Fruit fly (Drosophila melanogaster) whole organism, pupa: ENCODE measurements around the gene nAChRalpha1.

Experiments used
- CG12605 ChIP-seq: fragments of 200-800 bp; sonication (Bioruptor generic); IDR thresholded peaks from 2 replicates; pipeline ENCODE4 v1.3.6; 2022; ENCODE audit warnings: missing biosample characterization, missing genetic modification characterization
- CG13204 ChIP-seq: fragments of 200-800 bp; sonication (Bioruptor generic); optimal IDR thresholded peaks from 2 replicates; lab custom pipeline; 2018; ENCODE audit warnings: missing biosample characterization, mild to moderate bottlenecking, missing genetic modification characterization, moderate library complexity
- CG14655 ChIP-seq: fragments of 200-800 bp; sonication (Bioruptor generic); optimal IDR thresholded peaks from 3 replicates; lab custom pipeline; 2017; ENCODE audit warnings: mild to moderate bottlenecking, missing biosample characterization, missing genetic modification reagents, missing genetic modification characterization
- CG15710 ChIP-seq: fragments of 200-800 bp; sonication (Bioruptor generic); optimal IDR thresholded peaks from 2 replicates; lab custom pipeline; 2018; ENCODE audit warnings: missing biosample characterization, mild to moderate bottlenecking, missing genetic modification characterization, moderate library complexity
- CG17806 ChIP-seq: fragments of 200-800 bp; sonication (Bioruptor generic); optimal IDR thresholded peaks from 2 replicates; lab custom pipeline; 2018; ENCODE audit warnings: missing biosample characterization, mild to moderate bottlenecking, missing genetic modification characterization, moderate library complexity
- CG32121 ChIP-seq: fragments of 200-800 bp; sonication (Bioruptor generic); IDR thresholded peaks from 2 replicates; pipeline ENCODE4 v1.3.6; 2022; ENCODE audit warnings: missing biosample characterization, missing genetic modification characterization
- CG34367 ChIP-seq: fragments of 200-800 bp; sonication (Bioruptor generic); optimal IDR thresholded peaks from 2 replicates; lab custom pipeline; 2018; ENCODE audit warnings: missing biosample characterization, mild to moderate bottlenecking, missing genetic modification characterization
- CG4496 ChIP-seq: fragments of 200-800 bp; sonication (Bioruptor generic); IDR thresholded peaks from 3 replicates; pipeline ENCODE4 v1.3.6; 2022; ENCODE audit warnings: missing biosample characterization, missing genetic modification characterization
- CG8159 ChIP-seq: fragments of 200-800 bp; sonication (Bioruptor generic); optimal IDR thresholded peaks from 3 replicates; lab custom pipeline; 2018; ENCODE audit warnings: missing biosample characterization, mild to moderate bottlenecking, missing genetic modification characterization, moderate library complexity
- CG8301 ChIP-seq: fragments of 200-800 bp; sonication (Bioruptor generic); optimal IDR thresholded peaks from 2 replicates; lab custom pipeline; 2018; ENCODE audit warnings: missing biosample characterization, mild to moderate bottlenecking, missing genetic modification characterization
- CG9948 ChIP-seq: fragments of 200-800 bp; sonication (Bioruptor generic); optimal IDR thresholded peaks from 2 replicates; lab custom pipeline; 2018; ENCODE audit warnings: missing biosample characterization, mild to moderate bottlenecking, missing genetic modification characterization, moderate library complexity
- D1 ChIP-seq: fragments of 200-800 bp; sonication (Bioruptor generic); optimal IDR thresholded peaks from 2 replicates; lab custom pipeline; 2018; ENCODE audit warnings: missing biosample characterization, mild to moderate bottlenecking, missing genetic modification characterization, moderate library complexity
- EcR ChIP-seq: fragments of 200-800 bp; sonication (Bioruptor generic); optimal IDR thresholded peaks from 3 replicates; lab custom pipeline; 2019; ENCODE audit warnings: missing biosample characterization, missing genetic modification characterization, mild to moderate bottlenecking, moderate library complexity, missing genetic modification reagents
- Ets98B ChIP-seq: fragments of 200-800 bp; sonication (Bioruptor generic); IDR thresholded peaks from 2 replicates; pipeline ENCODE4 v1.3.6; 2022; ENCODE audit warnings: missing biosample characterization, missing genetic modification characterization
- Pif1A ChIP-seq: fragments of 200-800 bp; sonication (Bioruptor generic); optimal IDR thresholded peaks from 3 replicates; lab custom pipeline; 2016; ENCODE audit warnings: missing biosample characterization, missing genetic modification characterization
- Pif1B ChIP-seq: fragments of 200-800 bp; sonication (Bioruptor generic); optimal IDR thresholded peaks from 3 replicates; lab custom pipeline; 2016; ENCODE audit warnings: missing biosample characterization, missing genetic modification characterization
- Snoo ChIP-seq: fragments of 200-800 bp; sonication (Bioruptor generic); optimal IDR thresholded peaks from 3 replicates; lab custom pipeline; 2017; ENCODE audit warnings: missing biosample characterization, mild to moderate bottlenecking, missing genetic modification characterization, inconsistent platforms
- fd96Ca ChIP-seq: fragments of 200-800 bp; sonication (Bioruptor generic); IDR thresholded peaks from 3 replicates; pipeline ENCODE4 v1.3.6; 2022; ENCODE audit warnings: missing biosample characterization, missing genetic modification characterization
- gl ChIP-seq: fragments of 200-800 bp; sonication (Bioruptor generic); optimal IDR thresholded peaks from 2 replicates; lab custom pipeline; 2018; ENCODE audit warnings: missing biosample characterization, mild to moderate bottlenecking, missing genetic modification characterization
- rn ChIP-seq: fragments of 200-800 bp; sonication (Bioruptor generic); IDR thresholded peaks from 2 replicates; pipeline ENCODE4 v1.3.6; 2022; ENCODE audit warnings: missing biosample characterization, missing genetic modification characterization

Gene nAChRalpha1

dm6 chr3R:24457847-24458246 lies 890 bp upstream of the nAChRalpha1 start:
- TF ChIP-seq CG32121 (GFP tag; lab: Robert Waterston, UW): no peak

- no peak for TF ChIP-seq gl (tag; lab: Kevin White, UChicago)
- TF ChIP-seq rn (GFP tag; lab: Robert Waterston, UW): no peak
- TF ChIP-seq D1 (tag; lab: Kevin White, UChicago): no peak
- TF ChIP-seq fd96Ca (GFP tag; lab: Robert Waterston, UW): no peak
- TF ChIP-seq CG15710 (tag; lab: Kevin White, UChicago): no peak
- TF ChIP-seq Snoo (tag; lab: Kevin White, UChicago): no peak
- no peak for TF ChIP-seq Pif1A (GFP tag; lab: Kevin White, UChicago)
- TF ChIP-seq CG8301 (tag; lab: Kevin White, UChicago): no peak
These were observed 64.6 kb downstream of the nAChRalpha1 start, which contains the start of gene CG13616 for dm6 chr3R:24392207-24392939. CG13616 (plus strand) TSS chr3R:24392889.

- TF ChIP-seq EcR (GFP tag; lab: Kevin White, UChicago) (no peak), CG4496 (GFP tag; lab: Robert Waterston, UW) (no peak), D1 (tag; lab: Kevin White, UChicago) (no peak), CG34367 (no peak), Snoo (tag; lab: Kevin White, UChicago) (no peak), CG8159 (tag; lab: Kevin White, UChicago) (no peak), CG32121 (GFP tag; lab: Robert Waterston, UW) (no peak), CG15710 (tag; lab: Kevin White, UChicago) (no peak), CG13204 (GFP tag; lab: Kevin White, UChicago) (no peak), rn (GFP tag; lab: Robert Waterston, UW) (no peak)
These were observed 66.7 kb downstream of the nAChRalpha1 start, which contains the start of the genes CG5768 and CG13615 for dm6 chr3R:24390239-24390638. CG5768 (minus strand) TSS chr3R:24390339. CG13615 (plus strand) TSS chr3R:24390518.

- TF ChIP-seq CG14655 (GFP tag; lab: Kevin White, UChicago) (no peak), EcR (GFP tag; lab: Kevin White, UChicago) (no peak)
These were observed 70.5 kb downstream of the nAChRalpha1 start for dm6 chr3R:24386434-24386833.

- no peak for TF ChIP-seq CG32121 (GFP tag; lab: Robert Waterston, UW)
- no peak for TF ChIP-seq CG34367
- TF ChIP-seq CG8159 (tag; lab: Kevin White, UChicago): no peak
- no peak for TF ChIP-seq fd96Ca (GFP tag; lab: Robert Waterston, UW)
- TF ChIP-seq Pif1B (GFP tag; lab: Kevin White, UChicago): no peak
These were observed 72.0 kb downstream of the nAChRalpha1 start, which contains the start of gene CG17780 for dm6 chr3R:24384952-24385351. CG17780 (minus strand) TSS chr3R:24385052.

- TF ChIP-seq EcR (GFP tag; lab: Kevin White, UChicago) (no peak), Pif1A (GFP tag; lab: Kevin White, UChicago) (no peak), CG12605 (GFP tag; lab: Robert Waterston, UW) (no peak)
- TF ChIP-seq, all 21 proteins: peak for 0
These were observed 80.4 kb downstream of the nAChRalpha1 start, which contains the start of gene CG33342 for dm6 chr3R:24376565-24376964. CG33342 (plus strand) TSS chr3R:24376865.

dm6 chr3R:24375561-24375960 lies 81.4 kb downstream of the nAChRalpha1 start, which contains the start of gene CG17781:
CG17781 (minus strand) TSS chr3R:24375661.
- TF ChIP-seq CG32121 (GFP tag; lab: Robert Waterston, UW): no peak
- TF ChIP-seq CG13204 (GFP tag; lab: Kevin White, UChicago): no peak
- no peak for TF ChIP-seq CG9948 (tag; lab: Kevin White, UChicago)
- no peak for TF ChIP-seq gl (tag; lab: Kevin White, UChicago)
- no peak for TF ChIP-seq EcR (GFP tag; lab: Kevin White, UChicago)
- no peak for TF ChIP-seq CG15710 (tag; lab: Kevin White, UChicago)
- TF ChIP-seq CG4496 (GFP tag; lab: Robert Waterston, UW): no peak
- TF ChIP-seq CG8301 (tag; lab: Kevin White, UChicago): no peak
- no peak for TF ChIP-seq Pif1A (GFP tag; lab: Kevin White, UChicago)
- no peak for TF ChIP-seq Ets98B
- TF ChIP-seq Snoo (tag; lab: Kevin White, UChicago): no peak
- TF ChIP-seq CG8159 (tag; lab: Kevin White, UChicago): no peak
- TF ChIP-seq rn (GFP tag; lab: Robert Waterston, UW): no peak
- no peak for TF ChIP-seq CG17806 (tag; lab: Kevin White, UChicago)
- no peak for TF ChIP-seq fd96Ca (GFP tag; lab: Robert Waterston, UW)
- no peak for TF ChIP-seq D1 (tag; lab: Kevin White, UChicago)
- TF ChIP-seq CG14655 (GFP tag; lab: Kevin White, UChicago): no peak
- TF ChIP-seq CG34367: no peak
- TF ChIP-seq Pif1B (GFP tag; lab: Kevin White, UChicago): no peak
- TF ChIP-seq, all 21 proteins: peak for 0
